Worm (Caenorhabditis elegans) whole organism, midembryonic: ENCODE results near the gene Y75B8A.8.

Experiments
- T22C8.4 ChIP-seq: fragments of 200-800 bp; sonication (Bioruptor generic); IDR thresholded peaks from 2 replicates; pipeline ENCODE4 v1.3.6; 2022; ENCODE audit warnings: missing genetic modification characterization, missing compliant biosample characterization
- cog-1 ChIP-seq: sonication (generic microtip); optimal IDR thresholded peaks from 2 replicates; lab custom pipeline; 2016; ENCODE audit warnings: missing genetic modification characterization, missing compliant biosample characterization
- flt-1 ChIP-seq: fragments of 200-800 bp; sonication (Bioruptor generic); IDR thresholded peaks from 2 replicates; pipeline ENCODE4 v1.3.6; 2022; ENCODE audit warnings: missing genetic modification characterization, missing compliant biosample characterization
- klf-2 ChIP-seq: fragments of 200-800 bp; sonication (Bioruptor generic); conservative IDR thresholded peaks from 2 replicates; pipeline ENCODE4 v1.3.6; 2022; ENCODE audit warnings: missing genetic modification reagents, missing genetic modification characterization, missing compliant biosample characterization
- med-1 ChIP-seq: sonication (generic microtip); optimal IDR thresholded peaks from 2 replicates; lab custom pipeline; 2017; ENCODE audit warnings: missing genetic modification characterization, mild to moderate bottlenecking, missing compliant biosample characterization, antibody characterized with exemption, missing genetic modification reagents; ENCODE audit not compliant: insufficient read depth
- ztf-23 ChIP-seq: fragments of 200-800 bp; sonication (Bioruptor generic); IDR thresholded peaks from 2 replicates; pipeline ENCODE4 v1.3.6; 2022; ENCODE audit warnings: missing genetic modification reagents, missing genetic modification characterization, missing compliant biosample characterization
- ztf-29 ChIP-seq: fragments of 200-800 bp; sonication (Bioruptor generic); IDR thresholded peaks from 2 replicates; pipeline ENCODE4 v1.3.6; 2022; ENCODE audit warnings: missing genetic modification reagents, missing genetic modification characterization, missing compliant biosample characterization

DNA sequence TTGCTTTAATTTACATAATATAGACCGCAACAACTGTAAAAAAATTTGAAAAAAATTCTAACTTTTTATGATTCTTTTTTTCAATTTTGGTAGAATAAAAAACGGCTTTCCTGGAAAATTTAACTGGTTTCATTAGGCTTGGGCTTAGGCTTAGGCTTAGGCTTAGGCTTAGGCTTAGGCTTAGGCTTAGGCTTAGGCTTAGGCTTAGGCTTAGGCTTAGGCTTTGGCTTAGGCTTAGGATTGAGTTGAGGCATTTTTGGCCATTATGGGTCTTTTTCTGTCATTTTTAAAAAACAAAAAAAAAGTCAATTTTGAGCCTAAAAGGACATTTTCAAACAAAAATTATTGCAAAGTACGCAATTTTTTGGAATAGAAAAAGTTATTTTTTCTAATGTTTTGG is 16.8 kb upstream of the Y75B8A.8 start:
- no peak for TF ChIP-seq klf-2
- peak; percentile 79; the same call in 1 of the 2 replicates for TF ChIP-seq ztf-29
- TF ChIP-seq flt-1 (GFP tag; lab: Robert Waterston, UW): peak; percentile 38; the same call in 1 of the 2 replicates
- no peak for TF ChIP-seq T22C8.4 (GFP tag; lab: Robert Waterston, UW)
- no peak for TF ChIP-seq med-1 (GFP tag; lab: Kevin White, UChicago)
- no peak for TF ChIP-seq cog-1
- no peak for TF ChIP-seq ztf-23 (GFP tag; lab: Robert Waterston, UW)
